Worm (Caenorhabditis elegans) whole organism, mixed stage, embryonic: ENCODE data around the gene K08H2.7.

Source experiments
- M03D4.4 ChIP-seq: sonication (generic microtip); optimal IDR thresholded peaks from 2 replicates; lab custom pipeline; 2017; ENCODE audit warnings: mild to moderate bottlenecking, missing genetic modification characterization, missing compliant biosample characterization
- bed-3 ChIP-seq: fragments of 200-800 bp; sonication (Bioruptor generic); optimal IDR thresholded peaks from 3 replicates; lab custom pipeline; 2018; ENCODE audit warnings: mild to moderate bottlenecking, missing genetic modification characterization, moderate library complexity, missing compliant biosample characterization
- blmp-1 ChIP-seq: fragments of 150-350 bp; optimal IDR thresholded peaks from 2 replicates; lab custom pipeline; 2014; ENCODE audit warnings: missing biosample characterization, missing genetic modification characterization
- ceh-39 ChIP-seq: fragments of 150-350 bp; optimal IDR thresholded peaks from 2 replicates; lab custom pipeline; 2014; ENCODE audit warnings: missing biosample characterization, missing genetic modification characterization
- ces-1 ChIP-seq: fragments of 150-350 bp; optimal IDR thresholded peaks from 2 replicates; lab custom pipeline; 2014; ENCODE audit warnings: missing biosample characterization, missing genetic modification reagents, missing genetic modification characterization
- cnd-1 ChIP-seq: fragments of 200-800 bp; sonication (Bioruptor generic); optimal IDR thresholded peaks from 2 replicates; lab custom pipeline; 2018; ENCODE audit warnings: mild to moderate bottlenecking, missing genetic modification characterization, missing compliant biosample characterization
- elt-3 ChIP-seq: fragments of 150-350 bp; optimal IDR thresholded peaks from 2 replicates; lab custom pipeline; 2014; ENCODE audit warnings: missing biosample characterization, missing genetic modification characterization
- flh-1 ChIP-seq: fragments of 200-800 bp; sonication (Bioruptor generic); optimal IDR thresholded peaks from 2 replicates; lab custom pipeline; 2018; ENCODE audit warnings: mild to moderate bottlenecking, missing genetic modification characterization, moderate library complexity, missing compliant biosample characterization
- ham-2 ChIP-seq: fragments of 200-800 bp; sonication (Bioruptor generic); optimal IDR thresholded peaks from 2 replicates; lab custom pipeline; 2018; ENCODE audit warnings: mild to moderate bottlenecking, missing genetic modification characterization, missing compliant biosample characterization
- hlh-1 ChIP-seq: fragments of 150-350 bp; optimal IDR thresholded peaks from 2 replicates; lab custom pipeline; 2014; ENCODE audit warnings: missing biosample characterization, missing genetic modification reagents, missing genetic modification characterization
- lin-13 ChIP-seq: fragments of 150-350 bp; optimal IDR thresholded peaks from 2 replicates; lab custom pipeline; 2014; ENCODE audit warnings: missing biosample characterization, missing genetic modification characterization
- lin-32 ChIP-seq: fragments of 200-800 bp; sonication (Bioruptor generic); optimal IDR thresholded peaks from 2 replicates; lab custom pipeline; 2018; ENCODE audit warnings: mild to moderate bottlenecking, missing genetic modification characterization, missing compliant biosample characterization
- mab-5 ChIP-seq: fragments of 150-350 bp; optimal IDR thresholded peaks from 2 replicates; lab custom pipeline; 2014; ENCODE audit warnings: missing biosample characterization, missing genetic modification characterization
- mep-1 ChIP-seq: fragments of 150-350 bp; optimal IDR thresholded peaks from 2 replicates; lab custom pipeline; 2017; ENCODE audit warnings: missing biosample characterization, missing genetic modification reagents, missing genetic modification characterization, inconsistent platforms
- mls-2 ChIP-seq: sonication (generic microtip); optimal IDR thresholded peaks from 2 replicates; lab custom pipeline; 2016; ENCODE audit warnings: mild to moderate bottlenecking, missing genetic modification characterization, moderate library complexity, missing compliant biosample characterization
- nhr-12 ChIP-seq: fragments of 150-350 bp; optimal IDR thresholded peaks from 2 replicates; lab custom pipeline; 2014; ENCODE audit warnings: missing biosample characterization, missing genetic modification characterization
- nhr-2 ChIP-seq: fragments of 150-350 bp; optimal IDR thresholded peaks from 2 replicates; lab custom pipeline; 2014; ENCODE audit warnings: missing biosample characterization, missing genetic modification characterization
- nhr-237 ChIP-seq: fragments of 150-350 bp; optimal IDR thresholded peaks from 2 replicates; lab custom pipeline; 2014; ENCODE audit warnings: missing biosample characterization, missing genetic modification characterization
- nhr-28 ChIP-seq: fragments of 150-350 bp; optimal IDR thresholded peaks from 2 replicates; lab custom pipeline; 2014; ENCODE audit warnings: missing biosample characterization, missing genetic modification characterization
- nhr-76 ChIP-seq: sonication (generic microtip); optimal IDR thresholded peaks from 2 replicates; lab custom pipeline; 2017; ENCODE audit warnings: missing biosample characterization, missing genetic modification characterization
- pha-4 ChIP-seq: fragments of 150-350 bp; optimal IDR thresholded peaks from 2 replicates; lab custom pipeline; 2018; ENCODE audit warnings: missing biosample characterization, missing genetic modification reagents, missing genetic modification characterization
- sem-2 ChIP-seq: fragments of 200-800 bp; sonication (Bioruptor generic); optimal IDR thresholded peaks from 2 replicates; lab custom pipeline; 2018; ENCODE audit warnings: mild to moderate bottlenecking, missing genetic modification characterization, missing compliant biosample characterization
- snpc-4 ChIP-seq: fragments of 150-350 bp; optimal IDR thresholded peaks from 2 replicates; lab custom pipeline; 2014; ENCODE audit warnings: missing biosample characterization, missing genetic modification characterization
- sptf-1 ChIP-seq: sonication (generic microtip); optimal IDR thresholded peaks from 2 replicates; lab custom pipeline; 2017; ENCODE audit warnings: mild to moderate bottlenecking, missing genetic modification characterization, moderate library complexity, missing compliant biosample characterization
- unc-120 ChIP-seq: sonication (generic microtip); optimal IDR thresholded peaks from 2 replicates; lab custom pipeline; 2017; ENCODE audit warnings: missing genetic modification characterization, missing compliant biosample characterization; ENCODE audit not compliant: poor library complexity, severe bottlenecking
- unc-39 ChIP-seq: fragments of 150-350 bp; optimal IDR thresholded peaks from 2 replicates; lab custom pipeline; 2014; ENCODE audit warnings: missing biosample characterization, missing genetic modification characterization
- unc-62 ChIP-seq: fragments of 150-350 bp; optimal IDR thresholded peaks from 2 replicates; lab custom pipeline; 2014; ENCODE audit warnings: missing biosample characterization, missing genetic modification reagents, missing genetic modification characterization
- zip-8 ChIP-seq: fragments of 150-350 bp; optimal IDR thresholded peaks from 2 replicates; lab custom pipeline; 2014; ENCODE audit warnings: missing biosample characterization, missing genetic modification characterization
- ztf-11 ChIP-seq: fragments of 150-350 bp; optimal IDR thresholded peaks from 2 replicates; lab custom pipeline; 2014; ENCODE audit warnings: missing biosample characterization, missing genetic modification characterization

K08H2.7 gene

DNA sequence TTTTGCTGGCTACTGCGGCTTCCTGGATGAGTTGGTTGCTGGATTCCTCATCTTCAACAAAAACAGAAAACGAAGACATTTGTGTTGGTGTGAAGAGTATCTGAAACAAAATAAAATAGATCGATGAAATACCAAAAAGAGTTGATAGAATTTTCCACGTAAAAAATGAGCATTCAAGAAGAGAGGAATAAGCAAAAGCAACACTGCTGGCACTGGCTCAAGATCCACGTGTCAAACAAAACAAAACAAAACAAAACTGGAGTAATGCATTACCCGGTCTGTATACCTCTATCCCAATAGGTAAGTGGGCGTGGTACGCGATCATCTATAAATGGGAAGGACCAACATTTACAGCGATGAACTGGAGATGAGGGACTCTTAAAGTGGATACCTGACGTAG, 13.4 kb downstream of the K08H2.7 start, which contains the start of gene K08H2.2:
Gene K08H2.2 (minus strand): TSS at position 101 of the 400 bp plus-strand sequence.
- TF ChIP-seq sem-2 (GFP tag; lab: Kevin White, UChicago) (no peak), elt-3 (no peak), ham-2 (GFP tag; lab: Kevin White, UChicago) (no peak), lin-32 (GFP tag; lab: Kevin White, UChicago) (no peak)

DNA sequence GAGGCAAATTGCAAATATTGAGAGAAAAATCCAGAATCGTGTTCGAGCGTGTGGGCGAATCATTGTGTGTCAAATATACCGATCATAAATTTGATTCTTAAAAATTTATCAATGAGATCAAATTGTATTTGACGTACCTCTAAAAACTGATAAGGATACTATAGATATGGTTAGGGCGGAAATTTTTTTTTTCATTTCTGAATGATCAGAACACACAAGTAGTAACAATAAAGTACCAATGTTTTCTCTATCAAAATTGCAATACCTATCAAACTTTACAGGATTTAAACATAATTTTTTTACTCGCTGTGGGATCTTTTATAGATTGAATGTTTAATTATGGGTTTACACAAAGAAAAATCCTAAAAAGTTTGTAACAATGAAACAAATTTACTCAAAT, 16.0 kb downstream of the K08H2.7 start, which contains the start of gene bgnt-1.5:
Gene bgnt-1.5 (minus strand): TSS at position 101 of the 400 bp plus-strand sequence.
- TF ChIP-seq mab-5, result no peak
- TF ChIP-seq bed-3 (GFP tag; lab: Kevin White, UChicago), result no peak
- TF ChIP-seq nhr-28 (tag; lab: Kevin White, UChicago), result no peak
- TF ChIP-seq unc-120 (tag; lab: Kevin White, UChicago), result no peak
- TF ChIP-seq sem-2 (GFP tag; lab: Kevin White, UChicago), result no peak
- TF ChIP-seq nhr-76 (tag; lab: Kevin White, UChicago), result no peak
- TF ChIP-seq unc-39 (tag; lab: Kevin White, UChicago), result no peak
- TF ChIP-seq nhr-237 (tag; lab: Kevin White, UChicago), result no peak
- TF ChIP-seq cnd-1 (tag; lab: Kevin White, UChicago), result no peak
- TF ChIP-seq unc-62 (GFP tag; lab: Kevin White, UChicago), result no peak
- TF ChIP-seq mls-2 (tag; lab: Kevin White, UChicago), result no peak
- no peak for TF ChIP-seq M03D4.4 (tag; lab: Kevin White, UChicago)
- TF ChIP-seq pha-4 (tag; lab: Kevin White, UChicago), result no peak
- TF ChIP-seq blmp-1, result no peak

DNA sequence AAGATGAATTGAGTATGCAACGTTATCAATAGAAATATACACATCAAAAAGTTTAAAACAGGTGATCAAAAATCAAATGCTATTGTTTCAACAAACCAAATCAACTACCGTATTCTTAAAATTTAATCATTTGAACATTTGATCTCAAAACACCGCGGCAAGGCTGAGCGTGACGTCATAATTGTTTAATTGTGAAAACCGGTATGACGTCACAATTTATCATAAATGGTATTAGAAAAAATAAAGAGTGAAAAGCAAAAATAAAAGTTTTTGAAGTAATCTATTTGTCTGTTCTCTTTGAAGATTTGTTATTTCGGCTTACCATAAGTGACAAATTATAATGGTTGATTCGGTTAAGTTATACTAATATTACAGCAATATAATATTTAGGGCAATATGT, 20.5 kb downstream of the K08H2.7 start:
- TF ChIP-seq ztf-11 (tag; lab: Kevin White, UChicago) (no peak), ces-1 (no peak), nhr-12 (tag; lab: Kevin White, UChicago) (no peak), flh-1 (GFP tag; lab: Kevin White, UChicago) (no peak), zip-8 (tag; lab: Kevin White, UChicago) (peak; percentile 99)

DNA sequence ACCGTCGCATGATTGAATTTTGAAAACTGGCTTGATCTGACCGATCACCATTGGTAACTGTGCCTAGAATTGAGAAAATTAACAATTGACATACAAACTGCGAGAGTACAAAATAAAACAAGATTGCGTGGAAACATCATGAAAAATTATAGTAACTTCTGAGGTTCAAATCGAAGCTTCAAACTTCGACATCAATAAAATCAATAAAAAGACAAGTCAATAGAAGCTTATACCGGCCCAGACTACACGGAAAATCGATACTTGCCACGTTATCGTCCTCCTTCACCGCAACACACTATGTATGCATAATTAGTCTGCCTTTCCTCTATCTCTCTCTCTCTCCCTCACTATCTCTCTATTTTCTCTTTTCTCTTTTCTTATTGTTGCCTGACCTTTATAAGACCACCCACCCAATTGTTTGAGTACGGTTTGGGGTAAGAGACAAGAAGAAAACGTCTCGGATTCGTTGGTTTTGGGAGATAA, 21.6 kb downstream of the K08H2.7 start, which contains the start of gene skr-21:
Gene skr-21 (minus strand): TSS at position 51 of the 483 bp plus-strand sequence.
- peak; percentile 48 for TF ChIP-seq sptf-1
- TF ChIP-seq unc-120 (tag; lab: Kevin White, UChicago), result peak; percentile 26
- no peak for TF ChIP-seq mab-5
- TF ChIP-seq ces-1, result peak; percentile 39
- no peak for TF ChIP-seq nhr-28 (tag; lab: Kevin White, UChicago)
- TF ChIP-seq ceh-39 (tag; lab: Kevin White, UChicago), result peak; percentile 51
- peak; percentile 41 for TF ChIP-seq nhr-2

DNA sequence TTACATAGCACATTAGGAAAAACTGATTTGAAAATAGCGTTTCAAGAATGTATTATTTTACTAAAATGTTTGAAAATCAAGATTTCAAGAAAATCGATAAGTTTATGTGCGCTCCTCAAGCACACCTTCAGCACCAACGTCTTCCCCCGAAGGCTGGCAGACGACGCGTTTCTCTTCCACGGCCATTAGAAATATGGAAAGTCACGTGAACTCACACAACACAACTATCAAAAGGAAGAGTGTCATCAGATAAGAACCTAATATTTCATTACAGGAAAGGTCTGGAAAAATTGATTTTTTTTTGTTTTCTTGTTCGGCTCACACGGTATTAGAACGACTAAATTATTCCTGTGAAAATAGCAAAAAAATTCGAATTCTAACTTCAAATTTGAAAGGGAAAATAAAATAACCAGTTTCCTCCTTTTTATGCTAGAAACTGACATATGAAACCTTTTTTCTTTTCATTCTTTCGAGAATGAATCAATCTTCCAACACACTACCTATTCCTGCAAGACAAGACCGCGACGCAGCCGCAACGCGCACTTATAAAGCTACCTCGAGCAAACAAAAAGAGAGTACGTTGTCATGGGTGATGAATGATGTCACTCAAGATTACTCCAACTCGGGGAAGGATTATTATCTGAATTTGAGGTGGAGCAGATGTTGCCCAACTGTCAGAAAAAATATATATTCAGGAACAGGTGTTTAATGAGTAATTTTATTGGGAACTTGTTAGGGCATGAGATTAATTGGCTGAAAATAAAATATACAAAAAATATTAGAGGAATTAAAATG, 22.9 kb downstream of the K08H2.7 start:
- TF ChIP-seq lin-32 (GFP tag; lab: Kevin White, UChicago) (peak; percentile 55), unc-62 (GFP tag; lab: Kevin White, UChicago) (peak; percentile 64), cnd-1 (tag; lab: Kevin White, UChicago) (peak; percentile 29), nhr-28 (tag; lab: Kevin White, UChicago) (no peak), mep-1 (tag; lab: Kevin White, UChicago) (peak; percentile 2)
- TF ChIP-seq, all 35 proteins: peak for 4

DNA sequence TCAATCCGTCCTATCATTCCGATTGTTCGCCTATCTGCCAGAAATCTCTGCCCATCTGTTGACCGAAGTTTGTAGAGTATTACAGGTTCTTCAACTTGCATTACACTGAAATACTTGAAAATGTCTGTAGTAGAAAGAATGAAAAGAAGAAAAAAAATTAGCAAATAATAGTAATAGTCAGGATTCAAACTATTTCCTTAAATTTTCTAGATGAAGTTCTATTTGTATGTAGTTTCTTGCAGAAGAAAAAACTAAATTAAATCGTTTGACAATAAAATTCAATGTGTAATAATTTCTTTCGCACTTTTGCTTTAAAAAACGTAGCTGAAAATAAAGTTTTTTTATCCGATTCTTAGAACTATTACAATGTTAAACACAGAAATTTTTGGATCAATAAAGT, 23.6 kb downstream of the K08H2.7 start, which contains the start of gene skr-19:
Gene skr-19 (minus strand): TSS at position 101 of the 400 bp plus-strand sequence.
- no peak for TF ChIP-seq nhr-12 (tag; lab: Kevin White, UChicago)
- no peak for TF ChIP-seq hlh-1 (tag; lab: Kevin White, UChicago)
- no peak for TF ChIP-seq snpc-4 (tag; lab: Kevin White, UChicago)
- no peak for TF ChIP-seq lin-13 (tag; lab: Kevin White, UChicago)
- TF ChIP-seq sem-2 (GFP tag; lab: Kevin White, UChicago), result no peak
- TF ChIP-seq ztf-11 (tag; lab: Kevin White, UChicago), result no peak
- no peak for TF ChIP-seq pha-4 (tag; lab: Kevin White, UChicago)
